Worm (Caenorhabditis elegans) whole organism, L3 larva: ENCODE results near the gene Y66D12A.30.

ENCODE experiments used
- R02D3.7 ChIP-seq: fragments of 150-350 bp; optimal IDR thresholded peaks from 2 replicates; lab custom pipeline; 2014; ENCODE audit warnings: missing biosample characterization, missing genetic modification characterization
- daf-12 ChIP-seq: fragments of 150-350 bp; optimal IDR thresholded peaks from 2 replicates; lab custom pipeline; 2014; ENCODE audit warnings: missing biosample characterization, missing genetic modification reagents, missing genetic modification characterization
- egl-27 ChIP-seq: sonication (generic microtip); optimal IDR thresholded peaks from 4 replicates; lab custom pipeline; 2017; ENCODE audit warnings: missing biosample characterization, missing genetic modification reagents, missing genetic modification characterization
- elt-1 ChIP-seq: fragments of 150-350 bp; optimal IDR thresholded peaks from 2 replicates; lab custom pipeline; 2014; ENCODE audit warnings: missing biosample characterization, missing genetic modification characterization
- elt-2 ChIP-seq: sonication (generic microtip); optimal IDR thresholded peaks from 2 replicates; lab custom pipeline; 2016; ENCODE audit warnings: missing genetic modification reagents, mild to moderate bottlenecking, missing genetic modification characterization, missing compliant biosample characterization
- fkh-10 ChIP-seq: sonication (generic microtip); optimal IDR thresholded peaks from 2 replicates; lab custom pipeline; 2017; ENCODE audit warnings: missing biosample characterization, missing genetic modification reagents, missing genetic modification characterization
- fkh-2 ChIP-seq: fragments of 150-350 bp; optimal IDR thresholded peaks from 2 replicates; lab custom pipeline; 2014; ENCODE audit warnings: missing biosample characterization, missing genetic modification reagents, missing genetic modification characterization
- nhr-12 ChIP-seq: fragments of 150-350 bp; optimal IDR thresholded peaks from 2 replicates; lab custom pipeline; 2014; ENCODE audit warnings: missing biosample characterization, missing genetic modification characterization
- nhr-25 ChIP-seq: sonication (generic microtip); optimal IDR thresholded peaks from 2 replicates; lab custom pipeline; 2017; ENCODE audit warnings: missing biosample characterization, missing genetic modification characterization
- nhr-76 ChIP-seq: fragments of 150-350 bp; sonication (generic microtip); optimal IDR thresholded peaks from 5 replicates; lab custom pipeline; 2014; ENCODE audit warnings: missing biosample characterization, missing genetic modification characterization
- nhr-77 ChIP-seq: fragments of 150-350 bp; optimal IDR thresholded peaks from 2 replicates; lab custom pipeline; 2014; ENCODE audit warnings: missing biosample characterization, missing genetic modification characterization
- pha-4 ChIP-seq: fragments of 150-350 bp; optimal IDR thresholded peaks from 2 replicates; lab custom pipeline; 2014; ENCODE audit warnings: missing biosample characterization, missing genetic modification reagents, missing genetic modification characterization
- ztf-11 ChIP-seq: fragments of 150-350 bp; optimal IDR thresholded peaks from 2 replicates; lab custom pipeline; 2014; ENCODE audit warnings: missing biosample characterization, missing genetic modification characterization

DNA sequence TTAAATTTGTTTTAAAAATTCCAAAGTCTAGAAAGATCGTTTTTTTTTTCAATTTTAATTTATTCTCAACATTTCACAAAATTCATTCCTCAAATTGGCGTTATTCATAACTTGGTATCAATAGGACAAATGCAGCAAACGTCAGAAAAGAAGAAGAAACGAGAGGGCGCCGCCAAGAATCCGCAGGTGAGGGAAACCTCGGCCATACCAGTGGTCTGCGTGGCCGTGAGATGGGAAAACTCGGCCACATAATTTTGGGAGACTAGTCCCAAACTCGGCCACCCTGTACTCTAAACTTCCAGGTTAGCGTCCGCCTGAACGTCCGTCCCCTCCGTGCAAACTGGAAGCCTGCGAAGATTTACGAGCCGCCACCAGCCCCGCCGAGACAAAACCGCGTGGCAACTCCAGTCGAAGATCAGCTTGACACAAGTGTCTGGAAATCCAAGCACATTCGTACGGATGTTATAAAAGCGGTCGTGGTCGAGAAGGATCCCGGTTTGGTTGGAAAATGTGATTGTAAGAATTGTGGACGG, 46.2 kb upstream of the Y66D12A.30 start, which contains the start of gene Y66D12A.11:
- no peak for TF ChIP-seq nhr-12 (tag; lab: Kevin White, UChicago)
- TF ChIP-seq elt-1 (tag; lab: Kevin White, UChicago), result no peak
- TF ChIP-seq R02D3.7 (tag; lab: Kevin White, UChicago), result no peak
- no peak for TF ChIP-seq egl-27
- TF ChIP-seq nhr-77 (tag; lab: Kevin White, UChicago), result no peak
- no peak for TF ChIP-seq daf-12 (tag; lab: Kevin White, UChicago)
- no peak for TF ChIP-seq nhr-76 (tag; lab: Kevin White, UChicago)
- no peak for TF ChIP-seq nhr-25 (tag; lab: Kevin White, UChicago)
- no peak for TF ChIP-seq ztf-11 (tag; lab: Kevin White, UChicago)
- no peak for TF ChIP-seq fkh-2 (tag; lab: Kevin White, UChicago)
- no peak for TF ChIP-seq elt-2
- TF ChIP-seq fkh-10, result no peak
- no peak for TF ChIP-seq pha-4 (tag; lab: Kevin White, UChicago)
